Fruit fly (Drosophila melanogaster): ENCODE measurements around the gene to.

Gene to

dm6 chr3R:25281165-25281564 lies 41.2 kb downstream of the to start, which contains the start of gene CG11892:
CG11892 (plus strand) TSS chr3R:25281548.
- no peak for TF ChIP-seq Hr78 (GFP tag; optimal IDR thresholded peaks at IDR 0.05)
- peak; percentile 55 for TF ChIP-seq Sp1 (GFP tag; optimal IDR thresholded peaks at IDR 0.05)
- peak; percentile 57 for TF ChIP-seq br (GFP tag; optimal IDR thresholded peaks at IDR 0.05)
- no peak for TF ChIP-seq N (GFP tag; optimal IDR thresholded peaks at IDR 0.05)
- TF ChIP-seq fru (GFP tag; optimal IDR thresholded peaks at IDR 0.05) = peak; percentile 50
- TF ChIP-seq rgr (GFP tag; optimal IDR thresholded peaks at IDR 0.05) = peak; percentile 36
- peak; percentile 47 for TF ChIP-seq OdsH (GFP tag; optimal IDR thresholded peaks at IDR 0.05)
- TF ChIP-seq Hnf4 (GFP tag; optimal IDR thresholded peaks at IDR 0.05) = peak; percentile 24
- TF ChIP-seq HLH106 (tag; optimal IDR thresholded peaks at IDR 0.05) = no peak
- peak; percentile 51 for TF ChIP-seq Hr83 (GFP tag; optimal IDR thresholded peaks at IDR 0.05; ENCODE audit: poor library complexity, severe bottlenecking)

- TF ChIP-seq OdsH (GFP tag; optimal IDR thresholded peaks at IDR 0.05) (no peak), CrebA (GFP tag; optimal IDR thresholded peaks at IDR 0.05; ENCODE audit: borderline replicate concordance) (no peak), fru (GFP tag; optimal IDR thresholded peaks at IDR 0.05) (no peak), Abd-B (GFP tag; optimal IDR thresholded peaks at IDR 0.05) (no peak), Dfd (GFP tag; optimal IDR thresholded peaks at IDR 0.05) (no peak), GATAd (GFP tag; optimal IDR thresholded peaks at IDR 0.05) (no peak), dl (GFP tag; optimal IDR thresholded peaks at IDR 0.05; ENCODE audit: insufficient read depth in 1 of 2, partially characterized antibody in 2 of 2) (no peak), rgr (GFP tag; optimal IDR thresholded peaks at IDR 0.05) (no peak)
Observed at dm6 chr3R:25283209-25283670, 43.3 kb downstream of the to start, which contains the start of gene CG31300. CG31300 (plus strand) TSS chr3R:25283620.

dm6 chr3R:25285173-25285572 lies 45.2 kb downstream of the to start, which contains the start of gene CG31104:
CG31104 (plus strand) TSS chr3R:25285473.
- TF ChIP-seq rgr (GFP tag; optimal IDR thresholded peaks at IDR 0.05) = no peak
- no peak for TF ChIP-seq brk (GFP tag; optimal IDR thresholded peaks at IDR 0.05)
- no peak for TF ChIP-seq CrebA (GFP tag; optimal IDR thresholded peaks at IDR 0.05; ENCODE audit: borderline replicate concordance)
- no peak for TF ChIP-seq Dfd (GFP tag; optimal IDR thresholded peaks at IDR 0.05)
- no peak for TF ChIP-seq foxo (GFP tag; optimal IDR thresholded peaks at IDR 0.05)
- TF ChIP-seq h (GFP tag; optimal IDR thresholded peaks at IDR 0.05) = no peak
- no peak for TF ChIP-seq Vsx2 (GFP tag; optimal IDR thresholded peaks at IDR 0.05; ENCODE audit: partially characterized antibody)
- TF ChIP-seq Myc (optimal IDR thresholded peaks at IDR 0.05) = no peak
- no peak for TF ChIP-seq tai (GFP tag; optimal IDR thresholded peaks at IDR 0.05)
- no peak for TF ChIP-seq Hr78 (GFP tag; optimal IDR thresholded peaks at IDR 0.05)
- no peak for TF ChIP-seq ey (GFP tag; optimal IDR thresholded peaks at IDR 0.05)
- TF ChIP-seq jim (GFP tag; optimal IDR thresholded peaks at IDR 0.05) = no peak
- no peak for TF ChIP-seq Rel (GFP tag; optimal IDR thresholded peaks at IDR 0.05)
- no peak for TF ChIP-seq Rel (tag; optimal IDR thresholded peaks at IDR 0.05)
- no peak for TF ChIP-seq Jra (GFP tag; optimal IDR thresholded peaks at IDR 0.05)
- TF ChIP-seq HLH106 (tag; optimal IDR thresholded peaks at IDR 0.05) = no peak
- TF ChIP-seq OdsH (GFP tag; optimal IDR thresholded peaks at IDR 0.05) = no peak
- TF ChIP-seq GATAd (GFP tag; optimal IDR thresholded peaks at IDR 0.05) = no peak
- no peak for TF ChIP-seq br (GFP tag; optimal IDR thresholded peaks at IDR 0.05)
- TF ChIP-seq woc (GFP tag; optimal IDR thresholded peaks at IDR 0.05) = no peak

- TF ChIP-seq rgr (GFP tag; optimal IDR thresholded peaks at IDR 0.05) = no peak
- no peak for TF ChIP-seq Jra (GFP tag; optimal IDR thresholded peaks at IDR 0.05)
- no peak for TF ChIP-seq Myc (optimal IDR thresholded peaks at IDR 0.05)
- TF ChIP-seq pan (optimal IDR thresholded peaks at IDR 0.05) = no peak
- no peak for TF ChIP-seq Dfd (GFP tag; optimal IDR thresholded peaks at IDR 0.05)
- TF ChIP-seq dl (GFP tag; optimal IDR thresholded peaks at IDR 0.05; ENCODE audit: insufficient read depth in 1 of 2, partially characterized antibody in 2 of 2) = no peak
- TF ChIP-seq sv (GFP tag; optimal IDR thresholded peaks at IDR 0.05) = no peak
- TF ChIP-seq foxo (GFP tag; optimal IDR thresholded peaks at IDR 0.05) = no peak
- no peak for TF ChIP-seq N (GFP tag; optimal IDR thresholded peaks at IDR 0.05)
- no peak for TF ChIP-seq Hr83 (GFP tag; optimal IDR thresholded peaks at IDR 0.05; ENCODE audit: poor library complexity, severe bottlenecking)
- no peak for TF ChIP-seq usp (GFP tag; optimal IDR thresholded peaks at IDR 0.05)
- no peak for TF ChIP-seq tai (GFP tag; optimal IDR thresholded peaks at IDR 0.05)
- TF ChIP-seq Dif (GFP tag; optimal IDR thresholded peaks at IDR 0.05; ENCODE audit: partially characterized antibody) = no peak
- TF ChIP-seq Hnf4 (GFP tag; optimal IDR thresholded peaks at IDR 0.05) = no peak
- no peak for TF ChIP-seq lola (GFP tag; optimal IDR thresholded peaks at IDR 0.05)
- TF ChIP-seq CG32264 (GFP tag; optimal IDR thresholded peaks at IDR 0.05) = no peak
- TF ChIP-seq Vsx2 (GFP tag; optimal IDR thresholded peaks at IDR 0.05; ENCODE audit: partially characterized antibody) = no peak
- TF ChIP-seq jim (GFP tag; optimal IDR thresholded peaks at IDR 0.05) = no peak
- no peak for TF ChIP-seq dmrt93B (GFP tag; optimal IDR thresholded peaks at IDR 0.05)
Observed at dm6 chr3R:25287128-25287527, 47.1 kb downstream of the to start, which contains the start of gene CG13658. CG13658 (plus strand) TSS chr3R:25287474.

Data from whole organism, wandering third instar larva.